Fruit fly (Drosophila melanogaster) whole organism: ENCODE results near the gene CG18094.

Experiments
- CG8478 ChIP-seq: fragments of >200 bp; optimal IDR thresholded peaks from 2 replicates; lab custom pipeline; 2018; ENCODE audit warnings: inconsistent platforms
- Dll ChIP-seq: fragments of >200 bp; optimal IDR thresholded peaks from 2 replicates; lab custom pipeline; 2017
- EcR ChIP-seq, 2 experiments: fragments of >200 bp; optimal IDR thresholded peaks; 2 replicates each; lab custom pipeline; 2017; ENCODE audit warnings: missing biosample characterization in 2 of 2, missing genetic modification characterization in 2 of 2, missing genetic modification reagents in 2 of 2
- pan ChIP-seq: fragments of >200 bp; optimal IDR thresholded peaks from 2 replicates; lab custom pipeline; 2017
- psq ChIP-seq: fragments of >200 bp; optimal IDR thresholded peaks from 2 replicates; lab custom pipeline; 2017
- usp ChIP-seq: fragments of >200 bp; optimal IDR thresholded peaks from 2 replicates; lab custom pipeline; 2017; ENCODE audit warnings: missing biosample characterization, missing genetic modification characterization, mixed read lengths

Gene CG18094

dm6 chr2L:19457890-19458580 lies 32.0 kb upstream of the CG18094 start:
- TF ChIP-seq Dll: no peak
- no peak for TF ChIP-seq psq (lab: Kevin White, UChicago)
- no peak for TF ChIP-seq usp
- TF ChIP-seq CG8478 (lab: Kevin White, UChicago): no peak
- TF ChIP-seq EcR (GFP tag; optimal IDR thresholded peaks at IDR 0.05; lab: Kevin White, UChicago): no peak
- TF ChIP-seq pan (lab: Kevin White, UChicago): no peak

- TF ChIP-seq usp (no peak), EcR (GFP tag; optimal IDR thresholded peaks at IDR 0.05; lab: Kevin White, UChicago) (no peak)
Observed at dm6 chr2L:19459404-19459803, 30.7 kb upstream of the CG18094 start.

dm6 chr2L:19462898-19463297 lies 27.2 kb upstream of the CG18094 start:
- no peak for TF ChIP-seq EcR (GFP tag; optimal IDR thresholded peaks at IDR 0.05; lab: Kevin White, UChicago)
- TF ChIP-seq pan (lab: Kevin White, UChicago): no peak
- no peak for TF ChIP-seq Dll
- TF ChIP-seq usp: no peak
- no peak for TF ChIP-seq CG8478 (lab: Kevin White, UChicago)
- TF ChIP-seq psq (lab: Kevin White, UChicago): no peak

dm6 chr2L:19463405-19463804 lies 26.7 kb upstream of the CG18094 start:
- no peak for TF ChIP-seq CG8478 (lab: Kevin White, UChicago)
- TF ChIP-seq usp: no peak
- TF ChIP-seq Dll: no peak
- no peak for TF ChIP-seq psq (lab: Kevin White, UChicago)
- TF ChIP-seq pan (lab: Kevin White, UChicago): no peak
- no peak for TF ChIP-seq EcR (GFP tag; optimal IDR thresholded peaks at IDR 0.05; lab: Kevin White, UChicago)

dm6 chr2L:19463824-19464317 lies 26.2 kb upstream of the CG18094 start, which contains the start of gene tj:
TSS of gene tj (plus strand) at chr2L:19464267.
- peak; percentile 35 for TF ChIP-seq Dll
- TF ChIP-seq pan (lab: Kevin White, UChicago): no peak

dm6 chr2L:19469090-19469489 lies 21.0 kb upstream of the CG18094 start:
- TF ChIP-seq Dll (no peak), usp (no peak), CG8478 (lab: Kevin White, UChicago) (no peak), pan (lab: Kevin White, UChicago) (no peak), EcR (GFP tag; optimal IDR thresholded peaks at IDR 0.05; lab: Kevin White, UChicago) (no peak), psq (lab: Kevin White, UChicago) (no peak)

dm6 chr2L:19469751-19470150 lies 20.3 kb upstream of the CG18094 start:
- TF ChIP-seq EcR (GFP tag; optimal IDR thresholded peaks at IDR 0.05; lab: Kevin White, UChicago): no peak
- TF ChIP-seq Dll: no peak
- TF ChIP-seq pan (lab: Kevin White, UChicago): no peak
- no peak for TF ChIP-seq psq (lab: Kevin White, UChicago)
- no peak for TF ChIP-seq usp
- no peak for TF ChIP-seq CG8478 (lab: Kevin White, UChicago)

dm6 chr2L:19472256-19472655 lies 17.8 kb upstream of the CG18094 start:
- TF ChIP-seq Dll (no peak), CG8478 (lab: Kevin White, UChicago) (no peak), pan (lab: Kevin White, UChicago) (no peak), usp (no peak), EcR (GFP tag; optimal IDR thresholded peaks at IDR 0.05; lab: Kevin White, UChicago) (no peak), psq (lab: Kevin White, UChicago) (no peak)

- TF ChIP-seq usp: no peak
- TF ChIP-seq EcR (GFP tag; optimal IDR thresholded peaks at IDR 0.05; lab: Kevin White, UChicago): no peak
- no peak for TF ChIP-seq Dll
- TF ChIP-seq CG8478 (lab: Kevin White, UChicago): no peak
- TF ChIP-seq psq (lab: Kevin White, UChicago): no peak
- TF ChIP-seq pan (lab: Kevin White, UChicago): no peak
Observed at dm6 chr2L:19473397-19474009, 16.6 kb upstream of the CG18094 start.

dm6 chr2L:19479249-19479984 lies 10.6 kb upstream of the CG18094 start:
- TF ChIP-seq pan (lab: Kevin White, UChicago) (no peak), usp (no peak), CG8478 (lab: Kevin White, UChicago) (no peak), EcR (GFP tag; optimal IDR thresholded peaks at IDR 0.05; lab: Kevin White, UChicago) (no peak), psq (lab: Kevin White, UChicago) (no peak), Dll (no peak)

- TF ChIP-seq psq (lab: Kevin White, UChicago) (no peak), pan (lab: Kevin White, UChicago) (no peak), EcR (GFP tag; optimal IDR thresholded peaks at IDR 0.05; lab: Kevin White, UChicago) (no peak), usp (no peak), CG8478 (lab: Kevin White, UChicago) (no peak)
Observed at dm6 chr2L:19480406-19481334, 9.4 kb upstream of the CG18094 start.
